Fruit fly (Drosophila melanogaster) whole organism, embryonic: ENCODE measurements around the gene Mal-B2.
A peak's percentile ranks its signal among the peaks of the same experiment; 100 is the strongest.

Experiments used
- Ada2b ChIP-seq: fragments of 200-800 bp; sonication (Bioruptor generic); IDR thresholded peaks from 2 replicates; pipeline ENCODE4 v1.3.6; 2022; ENCODE audit warnings: missing biosample characterization, missing genetic modification characterization
- CG10267 ChIP-seq: fragments of 200-800 bp; sonication (Bioruptor generic); optimal IDR thresholded peaks from 2 replicates; lab custom pipeline; 2018; ENCODE audit warnings: missing biosample characterization, mild to moderate bottlenecking, missing genetic modification characterization, moderate library complexity
- CG10431 ChIP-seq: fragments of 200-800 bp; sonication (Bioruptor generic); optimal IDR thresholded peaks from 3 replicates; lab custom pipeline; 2018; ENCODE audit warnings: missing biosample characterization, mild to moderate bottlenecking, missing genetic modification characterization
- CG10543 ChIP-seq: fragments of 200-800 bp; sonication (Bioruptor generic); optimal IDR thresholded peaks from 3 replicates; lab custom pipeline; 2017; ENCODE audit warnings: missing biosample characterization, mild to moderate bottlenecking, missing genetic modification characterization, moderate library complexity
- CG10654 ChIP-seq: fragments of 200-800 bp; sonication (Bioruptor generic); optimal IDR thresholded peaks from 2 replicates; lab custom pipeline; 2016; ENCODE audit warnings: missing biosample characterization, missing genetic modification characterization
- CG11456 ChIP-seq: fragments of 200-800 bp; sonication (Bioruptor generic); IDR thresholded peaks from 3 replicates; pipeline ENCODE4 v1.3.6; 2022; ENCODE audit warnings: missing biosample characterization, missing genetic modification characterization
- CG12071 ChIP-seq: fragments of 200-800 bp; sonication (Bioruptor generic); optimal IDR thresholded peaks from 3 replicates; lab custom pipeline; 2018; ENCODE audit warnings: missing biosample characterization, mild to moderate bottlenecking, missing genetic modification characterization
- CG12769 ChIP-seq: fragments of 200-800 bp; sonication (Bioruptor generic); optimal IDR thresholded peaks from 2 replicates; lab custom pipeline; 2019; ENCODE audit warnings: missing biosample characterization, mild to moderate bottlenecking, missing genetic modification characterization, moderate library complexity
- CG12942 ChIP-seq: fragments of 200-800 bp; sonication (Bioruptor generic); optimal IDR thresholded peaks from 3 replicates; lab custom pipeline; 2016; ENCODE audit warnings: missing biosample characterization, missing genetic modification characterization
- CG15601 ChIP-seq: fragments of 200-800 bp; sonication (Bioruptor generic); optimal IDR thresholded peaks from 3 replicates; lab custom pipeline; 2019; ENCODE audit warnings: missing biosample characterization, mild to moderate bottlenecking, missing genetic modification characterization, moderate library complexity
- CG2712 ChIP-seq: fragments of 200-800 bp; optimal IDR thresholded peaks from 3 replicates; lab custom pipeline; 2019; ENCODE audit warnings: missing biosample characterization, mild to moderate bottlenecking, missing genetic modification characterization, moderate library complexity
- CG2875 ChIP-seq: fragments of 200-800 bp; sonication (Bioruptor generic); optimal IDR thresholded peaks from 2 replicates; lab custom pipeline; 2017; ENCODE audit warnings: missing biosample characterization, mild to moderate bottlenecking, missing genetic modification characterization, missing genetic modification reagents
- CG43689 ChIP-seq: fragments of 200-800 bp; sonication (Bioruptor generic); IDR thresholded peaks from 2 replicates; pipeline ENCODE4 v1.3.6; 2022; ENCODE audit warnings: missing biosample characterization, missing genetic modification characterization
- CG6765 ChIP-seq: fragments of 200-800 bp; sonication (Bioruptor generic); optimal IDR thresholded peaks from 3 replicates; lab custom pipeline; 2017; ENCODE audit warnings: missing biosample characterization, mild to moderate bottlenecking, missing genetic modification characterization
- CG8765 ChIP-seq: fragments of 200-800 bp; sonication (Bioruptor generic); IDR thresholded peaks from 2 replicates; pipeline ENCODE4 v1.3.6; 2022; ENCODE audit warnings: missing biosample characterization, missing genetic modification characterization
- Chrac-16 ChIP-seq: fragments of 200-800 bp; sonication (Bioruptor generic); optimal IDR thresholded peaks from 3 replicates; lab custom pipeline; 2016; ENCODE audit warnings: missing biosample characterization, missing genetic modification characterization
- Dek ChIP-seq: fragments of 200-800 bp; sonication (Bioruptor generic); optimal IDR thresholded peaks from 3 replicates; lab custom pipeline; 2019; ENCODE audit warnings: missing biosample characterization, mild to moderate bottlenecking, missing genetic modification characterization, moderate library complexity
- Fer1 ChIP-seq: fragments of 200-800 bp; sonication (Bioruptor generic); optimal IDR thresholded peaks from 2 replicates; lab custom pipeline; 2017; ENCODE audit warnings: missing biosample characterization, mild to moderate bottlenecking, missing genetic modification characterization
- Fer2 ChIP-seq: fragments of 200-800 bp; sonication (Bioruptor generic); optimal IDR thresholded peaks from 2 replicates; lab custom pipeline; 2018; ENCODE audit warnings: missing biosample characterization, mild to moderate bottlenecking, missing genetic modification characterization, moderate library complexity
- Gug ChIP-seq: fragments of 200-800 bp; sonication (Bioruptor generic); IDR thresholded peaks from 4 replicates; pipeline ENCODE4 v1.3.6; 2022; ENCODE audit warnings: missing biosample characterization, missing genetic modification characterization
- Mes4 ChIP-seq: fragments of 200-800 bp; sonication (Bioruptor generic); optimal IDR thresholded peaks from 2 replicates; lab custom pipeline; 2016; ENCODE audit warnings: missing biosample characterization, missing genetic modification characterization
- NC2β ChIP-seq: fragments of 200-800 bp; sonication (Bioruptor generic); optimal IDR thresholded peaks from 2 replicates; lab custom pipeline; 2016; ENCODE audit warnings: missing biosample characterization, missing genetic modification characterization
- NK7.1 ChIP-seq: fragments of 200-800 bp; sonication (Bioruptor generic); optimal IDR thresholded peaks from 3 replicates; lab custom pipeline; 2016; ENCODE audit warnings: missing biosample characterization, missing genetic modification characterization
- Rx ChIP-seq: fragments of 200-800 bp; sonication (Bioruptor generic); IDR thresholded peaks from 2 replicates; pipeline ENCODE4 v1.3.6; 2022; ENCODE audit warnings: missing biosample characterization, missing genetic modification characterization
- Spps ChIP-seq: fragments of 200-800 bp; sonication (Bioruptor generic); optimal IDR thresholded peaks from 2 replicates; lab custom pipeline; 2018; ENCODE audit warnings: missing biosample characterization, mild to moderate bottlenecking, missing genetic modification characterization
- Ssrp ChIP-seq: fragments of 200-800 bp; sonication (Bioruptor generic); optimal IDR thresholded peaks from 2 replicates; lab custom pipeline; 2018; ENCODE audit warnings: missing biosample characterization, mild to moderate bottlenecking, missing genetic modification characterization, moderate library complexity
- Trl ChIP-seq, 3 experiments: fragments of >200 bp in 2 of 3; fragments of 200-800 bp in 1 of 3; sonication (Bioruptor generic) in 1 of 3; optimal IDR thresholded peaks; 2 replicates in 1 of 3; 3 replicates in 2 of 3; lab custom pipeline; 2016 to 2017; ENCODE audit warnings: missing biosample characterization in 1 of 3, missing genetic modification characterization in 1 of 3
- ab ChIP-seq: fragments of 200-800 bp; sonication (Bioruptor generic); optimal IDR thresholded peaks from 2 replicates; lab custom pipeline; 2016; ENCODE audit warnings: missing biosample characterization, missing genetic modification characterization
- abd-A ChIP-seq: fragments of 200-800 bp; sonication (Bioruptor generic); optimal IDR thresholded peaks from 3 replicates; lab custom pipeline; 2019; ENCODE audit warnings: missing biosample characterization, mild to moderate bottlenecking, missing genetic modification characterization, moderate library complexity
- ap ChIP-seq: fragments of 200-800 bp; sonication (Bioruptor generic); IDR thresholded peaks from 2 replicates; pipeline ENCODE4 v1.3.6; 2022; ENCODE audit warnings: missing biosample characterization, missing genetic modification characterization
- bowl ChIP-seq: fragments of 200-800 bp; sonication (Bioruptor generic); IDR thresholded peaks from 2 replicates; pipeline ENCODE4 v1.3.6; 2022; ENCODE audit warnings: missing biosample characterization, missing genetic modification characterization
- chm ChIP-seq: fragments of 200-800 bp; sonication (Bioruptor generic); IDR thresholded peaks from 2 replicates; pipeline ENCODE4 v1.3.6; 2022; ENCODE audit warnings: missing biosample characterization, missing genetic modification characterization
- dmrt99B ChIP-seq: fragments of 200-800 bp; sonication (Bioruptor generic); optimal IDR thresholded peaks from 2 replicates; lab custom pipeline; 2018; ENCODE audit warnings: missing biosample characterization, mild to moderate bottlenecking, missing genetic modification characterization, moderate library complexity
- dysf ChIP-seq: fragments of 200-800 bp; sonication (Bioruptor generic); IDR thresholded peaks from 3 replicates; pipeline ENCODE4 v1.3.6; 2022; ENCODE audit warnings: missing biosample characterization, missing genetic modification characterization
- fd96Cb ChIP-seq: fragments of 200-800 bp; sonication (Bioruptor generic); optimal IDR thresholded peaks from 2 replicates; lab custom pipeline; 2018; ENCODE audit warnings: missing biosample characterization, mild to moderate bottlenecking, missing genetic modification characterization, moderate library complexity
- gce ChIP-seq: fragments of 200-800 bp; sonication (Bioruptor generic); IDR thresholded peaks from 3 replicates; pipeline ENCODE4 v1.3.6; 2022; ENCODE audit warnings: missing biosample characterization, missing genetic modification characterization
- h ChIP-seq: fragments of >200 bp; optimal IDR thresholded peaks from 2 replicates; lab custom pipeline; 2017
- jigr1 ChIP-seq: fragments of 200-800 bp; sonication (Bioruptor generic); IDR thresholded peaks from 3 replicates; pipeline ENCODE4 v1.3.6; 2022; ENCODE audit warnings: missing biosample characterization, missing genetic modification characterization
- jumu ChIP-seq: fragments of 200-800 bp; sonication (Bioruptor generic); optimal IDR thresholded peaks from 3 replicates; lab custom pipeline; 2016; ENCODE audit warnings: missing biosample characterization, missing genetic modification characterization
- klu ChIP-seq: fragments of 200-800 bp; sonication (Bioruptor generic); IDR thresholded peaks from 2 replicates; pipeline ENCODE4 v1.3.6; 2022; ENCODE audit warnings: missing biosample characterization, missing genetic modification characterization
- lov ChIP-seq, 2 experiments: fragments of 200-800 bp in 1 of 2; fragments of >200 bp in 1 of 2; sonication (Bioruptor generic) in 1 of 2; IDR thresholded peaks in 1 of 2; optimal IDR thresholded peaks in 1 of 2; 2 replicates in 1 of 2; 3 replicates in 1 of 2; pipeline versions ENCODE4 v1.3.6 to Lab custom; 2017 to 2022; ENCODE audit warnings: missing biosample characterization in 1 of 2, missing genetic modification characterization in 1 of 2
- nom ChIP-seq: fragments of 200-800 bp; sonication (Bioruptor generic); optimal IDR thresholded peaks from 2 replicates; lab custom pipeline; 2017; ENCODE audit warnings: missing biosample characterization, missing genetic modification characterization, mild to moderate bottlenecking, moderate library complexity, missing genetic modification reagents
- pros ChIP-seq: fragments of 200-800 bp; sonication (Bioruptor generic); optimal IDR thresholded peaks from 3 replicates; lab custom pipeline; 2019; ENCODE audit warnings: missing biosample characterization, mild to moderate bottlenecking, missing genetic modification characterization, moderate library complexity
- row ChIP-seq: fragments of 200-800 bp; sonication (Bioruptor generic); IDR thresholded peaks from 3 replicates; pipeline ENCODE4 v1.3.6; 2022; ENCODE audit warnings: missing biosample characterization, missing genetic modification characterization
- seq ChIP-seq: fragments of 200-800 bp; sonication (Bioruptor generic); IDR thresholded peaks from 2 replicates; pipeline ENCODE4 v1.3.6; 2022; ENCODE audit warnings: missing biosample characterization, missing genetic modification characterization
- sob ChIP-seq: fragments of 200-800 bp; sonication (Bioruptor generic); IDR thresholded peaks from 2 replicates; pipeline ENCODE4 v1.3.6; 2022; ENCODE audit warnings: missing biosample characterization, missing genetic modification characterization
- sr ChIP-seq: fragments of 200-800 bp; sonication (Bioruptor generic); IDR thresholded peaks from 3 replicates; pipeline ENCODE4 v1.3.6; 2022; ENCODE audit warnings: missing biosample characterization, missing genetic modification characterization
- tna ChIP-seq: fragments of 200-800 bp; sonication (Bioruptor generic); IDR thresholded peaks from 2 replicates; pipeline ENCODE4 v1.3.6; 2022; ENCODE audit warnings: missing biosample characterization, missing genetic modification characterization; ENCODE audit not compliant: partially characterized antibody
- zfh1 ChIP-seq: fragments of 200-800 bp; sonication (Bioruptor generic); IDR thresholded peaks from 3 replicates; pipeline ENCODE4 v1.3.6; 2022; ENCODE audit warnings: missing biosample characterization, missing genetic modification characterization
- zfh2 ChIP-seq: fragments of 200-800 bp; sonication (Bioruptor generic); optimal IDR thresholded peaks from 2 replicates; lab custom pipeline; 2016; ENCODE audit warnings: missing biosample characterization, missing genetic modification characterization

Mal-B2 gene

dm6 chr2L:11807697-11808226 lies 42.0 kb upstream of the Mal-B2 start (continued):
- TF ChIP-seq CG12942 (GFP tag; lab: Kevin White, UChicago): no peak
- TF ChIP-seq lov (optimal IDR thresholded peaks at IDR 0.05; lab: Kevin White, UChicago): no peak
- 0 out of 3 replicates have a peak, but pooled peaks have one; percentile 50 for TF ChIP-seq lov (GFP tag; IDR thresholded peaks at IDR 0.05; lab: Robert Waterston, UW)
- TF ChIP-seq gce (GFP tag; lab: Robert Waterston, UW): peak; percentile 68; the same call in 1 of the 3 replicates
- TF ChIP-seq sob (GFP tag; lab: Robert Waterston, UW): no peak; the same call in 1 of the 2 replicates
- no peak for TF ChIP-seq Ssrp (tag; lab: Kevin White, UChicago)
- no peak for TF ChIP-seq h (lab: Kevin White, UChicago)
- TF ChIP-seq CG2712: no peak
- TF ChIP-seq CG11456: no peak; the same call in 2 of the 3 replicates
- peak; percentile 48 for TF ChIP-seq Mes4 (GFP tag; lab: Kevin White, UChicago)
- peak; percentile 67; the same call in 1 of the 2 replicates for TF ChIP-seq chm (GFP tag; lab: Robert Waterston, UW)
- TF ChIP-seq CG2875 (GFP tag; lab: Kevin White, UChicago): no peak
- no peak for TF ChIP-seq bowl
- peak; percentile 93 for TF ChIP-seq pros (GFP tag; lab: Kevin White, UChicago)
- TF ChIP-seq Spps (tag; lab: Kevin White, UChicago): no peak
- peak; percentile 46; the same call in 1 of the 2 replicates for TF ChIP-seq seq (GFP tag; lab: Robert Waterston, UW)
- no peak for TF ChIP-seq klu (GFP tag; lab: Robert Waterston, UW)
- TF ChIP-seq Dek: peak; percentile 27
- TF ChIP-seq CG15601 (tag; lab: Kevin White, UChicago): no peak
- no peak for TF ChIP-seq CG8765 (GFP tag; lab: Robert Waterston, UW)
- no peak for TF ChIP-seq jumu (GFP tag; lab: Kevin White, UChicago)
- TF ChIP-seq jigr1 (GFP tag; lab: Robert Waterston, UW): no peak
- peak; percentile 13; the same call in 1 of the 4 replicates for TF ChIP-seq Gug (GFP tag; lab: Robert Waterston, UW)
- peak; percentile 23; the same call in 1 of the 3 replicates for TF ChIP-seq zfh1
- peak; percentile 88 for TF ChIP-seq CG12769 (tag; lab: Kevin White, UChicago)
- no peak for TF ChIP-seq Chrac-16
- TF ChIP-seq Rx (GFP tag; lab: Robert Waterston, UW): no peak
- peak; percentile 87 for TF ChIP-seq CG10543
- TF ChIP-seq sr: 0 out of 3 replicates have a peak, but pooled peaks have one; percentile 61
- peak; percentile 61 for TF ChIP-seq nom
- no peak; the same call in 2 of the 3 replicates for TF ChIP-seq row
- TF ChIP-seq CG10431 (GFP tag; lab: Kevin White, UChicago): no peak
- no peak for TF ChIP-seq ab (GFP tag; lab: Kevin White, UChicago)
- TF ChIP-seq zfh2 (GFP tag; lab: Kevin White, UChicago): no peak
- no peak for TF ChIP-seq Fer2 (tag; lab: Kevin White, UChicago)
- no peak for TF ChIP-seq CG10654
- peak; percentile 52 for TF ChIP-seq CG12071
- TF ChIP-seq Ada2b (GFP tag; lab: Robert Waterston, UW): no peak
- peak; percentile 60 for TF ChIP-seq CG6765 (GFP tag; lab: Kevin White, UChicago)
- no peak for TF ChIP-seq CG43689
- no peak for TF ChIP-seq ap (GFP tag; lab: Robert Waterston, UW)
- no peak for TF ChIP-seq Trl (optimal IDR thresholded peaks at IDR 0.05; lab: Kevin White, UChicago)
- peak; percentile 24 for TF ChIP-seq Trl (GFP tag; optimal IDR thresholded peaks at IDR 0.05; lab: Kevin White, UChicago)
- TF ChIP-seq abd-A (tag; lab: Kevin White, UChicago): peak; percentile 95
- no peak for TF ChIP-seq Fer1 (GFP tag; lab: Kevin White, UChicago)
- no peak for TF ChIP-seq NC2β (GFP tag; lab: Kevin White, UChicago)
- TF ChIP-seq CG10267 (tag; lab: Kevin White, UChicago): no peak
- TF ChIP-seq fd96Cb: no peak
- TF ChIP-seq NK7.1 (GFP tag; lab: Kevin White, UChicago): no peak
- TF ChIP-seq tna (GFP tag; lab: Robert Waterston, UW): no peak
- TF ChIP-seq dysf (GFP tag; lab: Robert Waterston, UW): no peak
- no peak for TF ChIP-seq dmrt99B (tag; lab: Kevin White, UChicago)
